Worm (Caenorhabditis elegans) whole organism, L4/young adult: ENCODE measurements around the gene T20D4.12.
"Not testable (repeated sequence)": the region's sequence is repeated elsewhere in the genome, so short reads cannot be mapped to it uniquely, and the experiment has no call there.

Experiments
- W03F9.2 ChIP-seq: fragments of 150-350 bp; optimal IDR thresholded peaks from 2 replicates; lab custom pipeline; 2014; ENCODE audit warnings: missing biosample characterization, missing genetic modification characterization
- dao-5 ChIP-seq: sonication (generic microtip); optimal IDR thresholded peaks from 2 replicates; lab custom pipeline; 2016; ENCODE audit warnings: missing genotype, missing genetic modification characterization, moderate library complexity, missing compliant biosample characterization
- him-1 ChIP-seq: sonication (generic microtip); optimal IDR thresholded peaks from 2 replicates; lab custom pipeline; 2016; ENCODE audit warnings: missing genotype, missing genetic modification reagents, missing genetic modification characterization, missing compliant biosample characterization

T20D4.12 gene

ce11 chrV:3396765-3397164 is at the start of gene T20D4.12:
Gene T20D4.12, plus strand, starts transcription at chrV:3397065.
- TF ChIP-seq dao-5, W03F9.2, him-1 (tag; lab: Kevin White, UChicago): not testable (repeated sequence)

- TF ChIP-seq W03F9.2 (tag; lab: Kevin White, UChicago) (no peak), him-1 (tag; lab: Kevin White, UChicago) (no peak), dao-5 (tag; lab: Kevin White, UChicago) (no peak)
Measured at ce11 chrV:3347486-3347885, 49.4 kb upstream of the T20D4.12 start.

- no peak for TF ChIP-seq him-1 (tag; lab: Kevin White, UChicago)
- TF ChIP-seq W03F9.2 (tag; lab: Kevin White, UChicago), result no peak
- no peak for TF ChIP-seq dao-5 (tag; lab: Kevin White, UChicago)
Measured at ce11 chrV:3349877-3350276, 47.0 kb upstream of the T20D4.12 start, which contains the start of gene C17B7.15. Gene C17B7.15, plus strand, starts transcription at chrV:3350177.

- TF ChIP-seq him-1 (tag; lab: Kevin White, UChicago) (no peak), W03F9.2 (tag; lab: Kevin White, UChicago) (no peak), dao-5 (tag; lab: Kevin White, UChicago) (no peak)
Measured at ce11 chrV:3351266-3351665, 45.6 kb upstream of the T20D4.12 start, which contains the start of gene str-63. Gene str-63, plus strand, starts transcription at chrV:3351566.

ce11 chrV:3352925-3353324 is 43.9 kb upstream of the T20D4.12 start, which contains the start of gene C17B7.12:
Gene C17B7.12, plus strand, starts transcription at chrV:3353225.
- no peak for TF ChIP-seq dao-5 (tag; lab: Kevin White, UChicago)
- no peak for TF ChIP-seq him-1 (tag; lab: Kevin White, UChicago)
- no peak for TF ChIP-seq W03F9.2 (tag; lab: Kevin White, UChicago)

ce11 chrV:3355544-3355943 is 41.3 kb upstream of the T20D4.12 start:
- TF ChIP-seq him-1 (tag; lab: Kevin White, UChicago), result no peak
- no peak for TF ChIP-seq dao-5 (tag; lab: Kevin White, UChicago)
- TF ChIP-seq W03F9.2 (tag; lab: Kevin White, UChicago), result no peak

ce11 chrV:3357106-3357505 is 39.8 kb upstream of the T20D4.12 start, which contains the start of gene scrm-3:
Gene scrm-3, minus strand, starts transcription at chrV:3357206.
- TF ChIP-seq W03F9.2 (tag; lab: Kevin White, UChicago) (no peak), him-1 (tag; lab: Kevin White, UChicago) (no peak), dao-5 (tag; lab: Kevin White, UChicago) (no peak)

ce11 chrV:3358267-3358666 is 38.6 kb upstream of the T20D4.12 start, which contains the start of gene C04E12.5:
Gene C04E12.5, plus strand, starts transcription at chrV:3358567.
- no peak for TF ChIP-seq W03F9.2 (tag; lab: Kevin White, UChicago)
- TF ChIP-seq him-1 (tag; lab: Kevin White, UChicago), result no peak
- no peak for TF ChIP-seq dao-5 (tag; lab: Kevin White, UChicago)

- TF ChIP-seq W03F9.2 (tag; lab: Kevin White, UChicago) (no peak), dao-5 (tag; lab: Kevin White, UChicago) (no peak), him-1 (tag; lab: Kevin White, UChicago) (no peak)
Measured at ce11 chrV:3361633-3362032, 35.2 kb upstream of the T20D4.12 start.

ce11 chrV:3362475-3362874 is 34.4 kb upstream of the T20D4.12 start, which contains the start of gene C04E12.4:
Gene C04E12.4, plus strand, starts transcription at chrV:3362775.
- TF ChIP-seq W03F9.2 (tag; lab: Kevin White, UChicago) (no peak), him-1 (tag; lab: Kevin White, UChicago) (no peak), dao-5 (tag; lab: Kevin White, UChicago) (no peak)

- TF ChIP-seq W03F9.2, him-1, dao-5 (tag; lab: Kevin White, UChicago): not testable (repeated sequence)
Measured at ce11 chrV:3367773-3368172, 29.1 kb upstream of the T20D4.12 start, which contains the start of gene C04E12.2. Gene C04E12.2, plus strand, starts transcription at chrV:3368073.

- no peak for TF ChIP-seq W03F9.2 (tag; lab: Kevin White, UChicago)
- TF ChIP-seq dao-5 (tag; lab: Kevin White, UChicago), result no peak
- no peak for TF ChIP-seq him-1 (tag; lab: Kevin White, UChicago)
Measured at ce11 chrV:3372673-3373072, 24.2 kb upstream of the T20D4.12 start, which contains the start of gene srx-121. Gene srx-121, minus strand, starts transcription at chrV:3372773.

ce11 chrV:3376973-3377372 is 19.9 kb upstream of the T20D4.12 start, which contains the start of gene srbc-2:
Gene srbc-2, minus strand, starts transcription at chrV:3377073.
- TF ChIP-seq dao-5 (tag; lab: Kevin White, UChicago) (no peak), him-1 (tag; lab: Kevin White, UChicago) (no peak), W03F9.2 (tag; lab: Kevin White, UChicago) (no peak)

ce11 chrV:3388299-3388698 is 8.6 kb upstream of the T20D4.12 start:
- TF ChIP-seq W03F9.2 (tag; lab: Kevin White, UChicago), result no peak
- TF ChIP-seq him-1 (tag; lab: Kevin White, UChicago), result no peak
- TF ChIP-seq dao-5 (tag; lab: Kevin White, UChicago), result no peak
